Fruit fly (Drosophila melanogaster) whole organism, adult: ENCODE results near the gene PIG-H.

Source experiments
- CG11617 ChIP-seq: fragments of 200-800 bp; sonication (Bioruptor generic); optimal IDR thresholded peaks from 2 replicates; lab custom pipeline; 2017; ENCODE audit warnings: mild to moderate bottlenecking, missing biosample characterization, missing genetic modification reagents, missing genetic modification characterization
- CG12768 ChIP-seq: fragments of 200-800 bp; sonication (Bioruptor generic); optimal IDR thresholded peaks from 2 replicates; lab custom pipeline; 2017; ENCODE audit warnings: missing biosample characterization, missing genetic modification characterization, mild to moderate bottlenecking, moderate library complexity, missing genetic modification reagents
- CG14711 ChIP-seq: fragments of 200-800 bp; sonication (Bioruptor generic); optimal IDR thresholded peaks from 2 replicates; lab custom pipeline; 2018; ENCODE audit warnings: missing biosample characterization, mild to moderate bottlenecking, missing genetic modification characterization, moderate library complexity
- CG1620 ChIP-seq: fragments of 200-800 bp; sonication (Bioruptor generic); optimal IDR thresholded peaks from 2 replicates; lab custom pipeline; 2016; ENCODE audit warnings: missing biosample characterization, missing genetic modification characterization
- CG5204 ChIP-seq: fragments of 200-800 bp; sonication (Bioruptor generic); optimal IDR thresholded peaks from 2 replicates; lab custom pipeline; 2016; ENCODE audit warnings: missing biosample characterization, missing genetic modification characterization
- Clk ChIP-seq: fragments of 200-800 bp; sonication (Bioruptor generic); optimal IDR thresholded peaks from 2 replicates; lab custom pipeline; 2017; ENCODE audit warnings: missing biosample characterization, missing genetic modification characterization
- bab1 ChIP-seq: fragments of 200-800 bp; sonication (Bioruptor generic); optimal IDR thresholded peaks from 3 replicates; lab custom pipeline; 2019; ENCODE audit warnings: missing biosample characterization, mild to moderate bottlenecking, missing genetic modification characterization, moderate library complexity
- cic ChIP-seq: fragments of 200-800 bp; sonication (Bioruptor generic); optimal IDR thresholded peaks from 2 replicates; lab custom pipeline; 2017; ENCODE audit warnings: missing biosample characterization, mild to moderate bottlenecking, missing genetic modification characterization, moderate library complexity
- cnc ChIP-seq, 2 experiments: fragments of >200 bp; optimal IDR thresholded peaks; 2 replicates each; lab custom pipeline; 2017
- kay ChIP-seq: fragments of 200-800 bp; sonication (Bioruptor generic); peaks from one replicate; lab custom pipeline; 2016; ENCODE audit warnings: missing biosample characterization, missing genetic modification characterization, borderline replicate concordance
- ovo ChIP-seq: fragments of 200-800 bp; sonication (Bioruptor generic); optimal IDR thresholded peaks from 2 replicates; lab custom pipeline; 2016; ENCODE audit warnings: missing biosample characterization, missing genetic modification characterization
- pad ChIP-seq: fragments of 200-800 bp; sonication (Bioruptor generic); optimal IDR thresholded peaks from 3 replicates; lab custom pipeline; 2017; ENCODE audit warnings: missing biosample characterization, missing genetic modification characterization, mild to moderate bottlenecking, moderate library complexity, missing genetic modification reagents
- tj ChIP-seq: fragments of 200-800 bp; sonication (Bioruptor generic); optimal IDR thresholded peaks from 3 replicates; lab custom pipeline; 2017; ENCODE audit warnings: missing biosample characterization, mild to moderate bottlenecking, missing genetic modification characterization, moderate library complexity
- toe ChIP-seq: fragments of 200-800 bp; sonication (Bioruptor generic); optimal IDR thresholded peaks from 2 replicates; lab custom pipeline; 2016; ENCODE audit warnings: missing biosample characterization, missing genetic modification characterization

- TF ChIP-seq CG12768 (GFP tag; lab: Kevin White, UChicago) (no peak), tj (GFP tag; lab: Kevin White, UChicago) (no peak), toe (GFP tag; lab: Kevin White, UChicago) (no peak), cnc (optimal IDR thresholded peaks at IDR 0.05; lab: Kevin White, UChicago) (no peak), ovo (GFP tag; lab: Kevin White, UChicago) (no peak), kay (GFP tag; lab: Kevin White, UChicago) (no peak), pad (GFP tag; lab: Kevin White, UChicago) (no peak), cic (GFP tag; lab: Kevin White, UChicago) (no peak), CG11617 (GFP tag; lab: Kevin White, UChicago) (no peak), Clk (GFP tag; lab: Kevin White, UChicago) (no peak), CG1620 (no peak), CG5204 (no peak), CG14711 (tag; lab: Kevin White, UChicago) (no peak), bab1 (GFP tag; lab: Kevin White, UChicago) (no peak)
These were observed 29.0 kb upstream of the PIG-H start for dm6 chr3R:7970640-7971039.
